Fruit fly (Drosophila melanogaster) whole organism, wandering third instar larva: Measurements from ENCODE around the gene Cbp80.

Experiments used
- Hr78 ChIP-seq: fragments of >200 bp; optimal IDR thresholded peaks from 2 replicates; lab custom pipeline; 2017; ENCODE audit warnings: missing biosample characterization, missing genetic modification characterization
- OdsH ChIP-seq: fragments of 200-800 bp; sonication (Bioruptor generic); optimal IDR thresholded peaks from 2 replicates; lab custom pipeline; 2016; ENCODE audit warnings: missing biosample characterization, mild to moderate bottlenecking, missing genetic modification characterization
- sage ChIP-seq: fragments of 200-800 bp; sonication (Bioruptor generic); optimal IDR thresholded peaks from 2 replicates; lab custom pipeline; 2016; ENCODE audit warnings: missing biosample characterization, mild to moderate bottlenecking, missing genetic modification characterization
- tai ChIP-seq: sonication (Bioruptor generic); optimal IDR thresholded peaks from 2 replicates; lab custom pipeline; 2016; ENCODE audit warnings: missing biosample characterization, missing genetic modification characterization

- TF ChIP-seq sage (peak; percentile 80), tai (peak; percentile 94), OdsH (GFP tag; lab: Kevin White, UChicago) (peak; percentile 92), Hr78 (no peak)
Observed at dm6 chrX:4610481-4610880, 39.3 kb upstream of the Cbp80 start.
